Worm (Caenorhabditis elegans) whole organism, mixed stage, embryonic: ENCODE data around the gene daao-1.

Experiments
- blmp-1 ChIP-seq: fragments of 150-350 bp; optimal IDR thresholded peaks from 2 replicates; lab custom pipeline; 2014; ENCODE audit warnings: missing biosample characterization, missing genetic modification characterization
- elt-1 ChIP-seq: sonication (generic microtip); optimal IDR thresholded peaks from 2 replicates; lab custom pipeline; 2017; ENCODE audit warnings: missing genetic modification characterization, mild to moderate bottlenecking, missing compliant biosample characterization, antibody characterized with exemption, moderate library complexity, borderline replicate concordance; ENCODE audit not compliant: insufficient read depth
- flh-1 ChIP-seq: fragments of 200-800 bp; sonication (Bioruptor generic); optimal IDR thresholded peaks from 2 replicates; lab custom pipeline; 2018; ENCODE audit warnings: mild to moderate bottlenecking, missing genetic modification characterization, moderate library complexity, missing compliant biosample characterization
- lin-13 ChIP-seq: fragments of 150-350 bp; optimal IDR thresholded peaks from 2 replicates; lab custom pipeline; 2014; ENCODE audit warnings: missing biosample characterization, missing genetic modification characterization
- mab-5 ChIP-seq: fragments of 150-350 bp; optimal IDR thresholded peaks from 2 replicates; lab custom pipeline; 2014; ENCODE audit warnings: missing biosample characterization, missing genetic modification characterization
- mep-1 ChIP-seq: fragments of 150-350 bp; optimal IDR thresholded peaks from 2 replicates; lab custom pipeline; 2017; ENCODE audit warnings: missing biosample characterization, missing genetic modification reagents, missing genetic modification characterization, inconsistent platforms
- nhr-237 ChIP-seq: fragments of 150-350 bp; optimal IDR thresholded peaks from 2 replicates; lab custom pipeline; 2014; ENCODE audit warnings: missing biosample characterization, missing genetic modification characterization
- nhr-76 ChIP-seq: sonication (generic microtip); optimal IDR thresholded peaks from 2 replicates; lab custom pipeline; 2017; ENCODE audit warnings: missing biosample characterization, missing genetic modification characterization
- pha-4 ChIP-seq: fragments of 150-350 bp; optimal IDR thresholded peaks from 2 replicates; lab custom pipeline; 2018; ENCODE audit warnings: missing biosample characterization, missing genetic modification reagents, missing genetic modification characterization
- sem-2 ChIP-seq: fragments of 200-800 bp; sonication (Bioruptor generic); optimal IDR thresholded peaks from 2 replicates; lab custom pipeline; 2018; ENCODE audit warnings: mild to moderate bottlenecking, missing genetic modification characterization, missing compliant biosample characterization
- snpc-4 ChIP-seq: fragments of 150-350 bp; optimal IDR thresholded peaks from 2 replicates; lab custom pipeline; 2014; ENCODE audit warnings: missing biosample characterization, missing genetic modification characterization
- ztf-11 ChIP-seq: fragments of 150-350 bp; optimal IDR thresholded peaks from 2 replicates; lab custom pipeline; 2014; ENCODE audit warnings: missing biosample characterization, missing genetic modification characterization

- TF ChIP-seq snpc-4: no peak
- no peak for TF ChIP-seq flh-1
- no peak for TF ChIP-seq pha-4 (tag; lab: Kevin White, UChicago)
- no peak for TF ChIP-seq mab-5 (tag; lab: Kevin White, UChicago)
- TF ChIP-seq sem-2: no peak
- no peak for TF ChIP-seq blmp-1
- no peak for TF ChIP-seq nhr-76
- no peak for TF ChIP-seq lin-13 (tag; lab: Kevin White, UChicago)
- no peak for TF ChIP-seq mep-1
- TF ChIP-seq elt-1: no peak
- TF ChIP-seq ztf-11 (tag; lab: Kevin White, UChicago): no peak
- TF ChIP-seq nhr-237 (tag; lab: Kevin White, UChicago): no peak
Observed at ce11 chrIV:2642054-2642453, 28.1 kb downstream of the daao-1 start.
